Worm (Caenorhabditis elegans): ENCODE data around the gene srh-142.

- TF ChIP-seq mls-2 (tag; optimal IDR thresholded peaks at IDR 0.05) (no peak), nhr-28 (tag; optimal IDR thresholded peaks at IDR 0.05) (no peak), cnd-1 (tag; optimal IDR thresholded peaks at IDR 0.05) (no peak), unc-39 (tag; optimal IDR thresholded peaks at IDR 0.05) (no peak), nhr-12 (tag; optimal IDR thresholded peaks at IDR 0.05) (no peak), snpc-4 (tag; optimal IDR thresholded peaks at IDR 0.05) (no peak), bed-3 (GFP tag; optimal IDR thresholded peaks at IDR 0.05) (no peak), mab-5 (tag; optimal IDR thresholded peaks at IDR 0.05) (no peak), ztf-11 (tag; optimal IDR thresholded peaks at IDR 0.05) (no peak), pha-4 (tag; optimal IDR thresholded peaks at IDR 0.05) (no peak), elt-3 (tag; optimal IDR thresholded peaks at IDR 0.05) (no peak)
These were observed 25.3 kb downstream of the srh-142 start, which contains the start of the genes F26D2.13 and F26D2.14 for ce11 chrV:16435510-16435909.

Measured in whole organism, mixed stage, embryonic.